Worm (Caenorhabditis elegans) whole organism, L1 larva: ENCODE measurements around the gene zhp-4.

Experiments used
- C34B4.2 ChIP-seq: sonication (generic microtip); optimal IDR thresholded peaks from 2 replicates; lab custom pipeline; 2017; ENCODE audit warnings: mild to moderate bottlenecking, missing genetic modification characterization, missing compliant biosample characterization
- aly-2 ChIP-seq: fragments of 150-350 bp; optimal IDR thresholded peaks from 2 replicates; lab custom pipeline; 2014; ENCODE audit warnings: missing biosample characterization, missing genetic modification characterization
- fkh-10 ChIP-seq: sonication (generic microtip); optimal IDR thresholded peaks from 2 replicates; lab custom pipeline; 2017; ENCODE audit warnings: missing biosample characterization, missing genetic modification reagents, missing genetic modification characterization
- pax-3 ChIP-seq: fragments of 200-800 bp; sonication (Bioruptor generic); optimal IDR thresholded peaks from 2 replicates; lab custom pipeline; 2018; ENCODE audit warnings: mild to moderate bottlenecking, missing genetic modification characterization, moderate library complexity, missing compliant biosample characterization
- skn-1 ChIP-seq: fragments of 150-350 bp; optimal IDR thresholded peaks from 2 replicates; lab custom pipeline; 2014; ENCODE audit warnings: missing biosample characterization, missing genetic modification characterization
- snpc-4 ChIP-seq: fragments of 150-350 bp; optimal IDR thresholded peaks from 2 replicates; lab custom pipeline; 2014; ENCODE audit warnings: missing biosample characterization, missing genetic modification characterization
- tbx-2 ChIP-seq: sonication (generic microtip); optimal IDR thresholded peaks from 2 replicates; lab custom pipeline; 2016; ENCODE audit warnings: missing genetic modification characterization, missing compliant biosample characterization
- tlp-1 ChIP-seq: fragments of 150-350 bp; optimal IDR thresholded peaks from 2 replicates; lab custom pipeline; 2014; ENCODE audit warnings: missing biosample characterization, missing genetic modification characterization

DNA sequence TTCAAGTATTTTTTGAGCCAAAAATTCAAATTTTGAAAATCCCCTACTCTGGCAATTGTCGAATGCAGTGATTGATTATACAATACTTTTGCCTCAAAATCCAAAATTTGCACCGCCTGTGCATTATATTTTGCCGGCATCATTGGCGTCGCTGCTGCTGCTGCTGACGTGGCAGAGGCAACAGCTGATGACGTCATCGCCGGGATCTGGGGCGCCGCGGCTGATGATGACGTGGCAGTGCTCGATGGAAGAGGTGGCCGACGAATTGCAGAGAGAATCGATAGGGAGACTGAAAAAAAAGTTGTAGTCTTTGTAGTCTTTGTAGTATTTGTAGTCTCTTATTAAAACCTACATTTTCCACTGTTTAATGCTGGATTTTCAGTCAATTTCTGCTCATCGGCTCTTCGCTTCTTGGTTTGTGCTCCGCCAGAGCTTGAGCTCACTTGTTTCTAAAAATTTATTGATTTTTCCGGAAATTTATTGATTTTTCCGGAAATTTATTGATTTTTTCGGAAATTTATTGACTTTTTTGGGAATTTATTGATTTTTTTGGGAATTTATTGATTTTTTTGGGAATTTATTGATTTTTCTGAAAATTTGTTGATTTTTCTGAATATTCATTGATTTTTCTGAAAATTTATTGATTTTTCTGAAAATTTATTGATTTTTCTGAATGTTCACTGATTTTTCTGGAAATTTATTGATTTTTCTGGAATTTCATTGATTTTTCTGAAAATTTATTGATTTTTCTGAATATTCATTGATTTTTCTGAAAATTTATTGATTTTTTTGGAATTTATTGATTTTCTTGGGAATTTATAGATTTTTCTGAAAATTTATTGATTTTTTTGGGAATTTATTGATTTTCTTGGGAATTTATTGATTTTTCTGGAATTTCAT is 19.4 kb upstream of the zhp-4 start:
- TF ChIP-seq fkh-10 (GFP tag; lab: Kevin White, UChicago) (no peak), snpc-4 (no peak), tbx-2 (tag; lab: Kevin White, UChicago) (no peak), tlp-1 (tag; lab: Kevin White, UChicago) (no peak), skn-1 (tag; lab: Kevin White, UChicago) (no peak), C34B4.2 (tag; lab: Kevin White, UChicago) (no peak), pax-3 (tag; lab: Kevin White, UChicago) (no peak), aly-2 (tag; lab: Kevin White, UChicago) (no peak)
